Worm (Caenorhabditis elegans) whole organism, L2 larva: Measurements from ENCODE around the gene grsp-2.

Experiments used
- blmp-1 ChIP-seq: sonication (generic microtip); optimal IDR thresholded peaks from 2 replicates; lab custom pipeline; 2017; ENCODE audit warnings: missing genetic modification characterization, mild to moderate bottlenecking, missing compliant biosample characterization, antibody characterized with exemption, moderate library complexity; ENCODE audit not compliant: insufficient read depth
- lin-39 ChIP-seq: fragments of 150-350 bp; optimal IDR thresholded peaks from 2 replicates; lab custom pipeline; 2014; ENCODE audit warnings: missing biosample characterization, missing genetic modification reagents, missing genetic modification characterization
- lsy-2 ChIP-seq, 2 experiments: fragments of 150-350 bp in 1 of 2; sonication (generic microtip) in 1 of 2; optimal IDR thresholded peaks; 2 replicates each; lab custom pipeline; 2014 to 2017; ENCODE audit warnings: missing biosample characterization in 2 of 2, missing genetic modification characterization in 2 of 2
- snpc-4 ChIP-seq: fragments of 150-350 bp; optimal IDR thresholded peaks from 2 replicates; lab custom pipeline; 2014; ENCODE audit warnings: missing biosample characterization, missing genetic modification characterization
- unc-39 ChIP-seq: fragments of 150-350 bp; optimal IDR thresholded peaks from 2 replicates; lab custom pipeline; 2014; ENCODE audit warnings: missing biosample characterization, missing genetic modification characterization
- zag-1 ChIP-seq: fragments of 150-350 bp; optimal IDR thresholded peaks from 2 replicates; lab custom pipeline; 2014; ENCODE audit warnings: missing biosample characterization, missing genetic modification characterization
- ztf-11 ChIP-seq: sonication (generic microtip); optimal IDR thresholded peaks from 2 replicates; lab custom pipeline; 2017; ENCODE audit warnings: missing biosample characterization, missing genetic modification characterization

DNA sequence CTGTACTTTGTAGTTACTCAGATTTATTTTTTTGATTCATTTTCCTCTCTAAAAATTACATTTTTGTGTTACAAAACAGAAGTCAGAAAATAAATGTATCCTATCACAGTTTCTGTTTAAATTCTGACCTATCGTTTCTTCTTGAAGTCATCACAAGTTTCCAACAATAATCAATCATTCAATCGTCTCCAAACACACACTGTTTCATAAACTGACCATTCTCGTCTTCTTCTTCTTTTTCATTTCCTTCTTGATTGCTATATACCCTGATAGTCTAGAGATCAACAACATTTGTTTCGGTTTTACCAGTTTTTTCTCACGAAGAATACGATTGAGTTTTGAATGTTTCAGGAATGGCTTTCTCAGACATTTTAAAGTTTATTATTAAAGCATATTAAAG lies 967 bp upstream of the grsp-2 start:
- TF ChIP-seq lin-39 (no peak), blmp-1 (no peak), unc-39 (tag; lab: Kevin White, UChicago) (no peak), zag-1 (tag; lab: Kevin White, UChicago) (no peak), ztf-11 (tag; lab: Kevin White, UChicago) (no peak), snpc-4 (no peak), lsy-2 (tag; optimal IDR thresholded peaks at IDR 0.05; lab: Kevin White, UChicago) (no peak)
